Fruit fly (Drosophila melanogaster): ENCODE results near the gene Nmdmc.

The Nmdmc gene

dm6 chr3R:9064874-9065273, 14.5 kb upstream of the Nmdmc start, which contains the start of the genes beag and Ada (continued):
- TF ChIP-seq CG17802 (tag; optimal IDR thresholded peaks at IDR 0.05) (no peak), CG17186 (GFP tag; optimal IDR thresholded peaks at IDR 0.05) (peak; percentile 47), slbo (GFP tag; IDR thresholded peaks at IDR 0.05) (peak; percentile 71), Lpt (GFP tag; optimal IDR thresholded peaks at IDR 0.05) (no peak), CG11398 (GFP tag; optimal IDR thresholded peaks at IDR 0.05) (no peak), CG14667 (GFP tag; IDR thresholded peaks at IDR 0.05) (no peak), CG14965 (GFP tag; optimal IDR thresholded peaks at IDR 0.05; ENCODE audit: borderline replicate concordance) (no peak), CG2889 (GFP tag; IDR thresholded peaks at IDR 0.05) (no peak), CG12744 (GFP tag; optimal IDR thresholded peaks at IDR 0.05) (no peak), gsb-n (tag; optimal IDR thresholded peaks at IDR 0.05) (no peak), CG9609 (GFP tag; optimal IDR thresholded peaks at IDR 0.05) (peak; percentile 56), CG12104 (GFP tag; optimal IDR thresholded peaks at IDR 0.05) (no peak), gro (GFP tag; optimal IDR thresholded peaks at IDR 0.05) (peak; percentile 84), CG9437 (GFP tag; optimal IDR thresholded peaks at IDR 0.05) (no peak), CG13894 (tag; optimal IDR thresholded peaks at IDR 0.05) (peak; percentile 73), CG1024 (GFP tag; IDR thresholded peaks at IDR 0.05) (no peak), CHES-1-like (GFP tag; optimal IDR thresholded peaks at IDR 0.05) (peak; percentile 80), Dp (GFP tag; optimal IDR thresholded peaks at IDR 0.05) (peak; percentile 58), CG18011 (GFP tag; optimal IDR thresholded peaks at IDR 0.05) (peak; percentile 40), CG13424 (tag; optimal IDR thresholded peaks at IDR 0.05) (peak; percentile 57), CG14710 (tag; optimal IDR thresholded peaks at IDR 0.05) (peak; percentile 61), chm (GFP tag; IDR thresholded peaks at IDR 0.05) (no peak; the same call in 1 of the 2 replicates), hb (GFP tag; IDR thresholded peaks at IDR 0.05; ENCODE audit: partially characterized antibody) (0 out of 3 replicates have a peak, but pooled peaks have one; percentile 30), hkb (optimal IDR thresholded peaks at IDR 0.05) (no peak), hkb (GFP tag; IDR thresholded peaks at IDR 0.05) (0 out of 2 replicates have a peak, but pooled peaks have one; percentile 14), CG5245 (GFP tag; optimal IDR thresholded peaks at IDR 0.05) (no peak), knrl (GFP tag; IDR thresholded peaks at IDR 0.05; ENCODE audit: partially characterized antibody) (peak; percentile 34; the same call in 1 of the 3 replicates), CG18476 (GFP tag; optimal IDR thresholded peaks at IDR 0.05) (no peak), nerfin-1 (tag; optimal IDR thresholded peaks at IDR 0.05) (peak; percentile 34), disco-r (GFP tag; optimal IDR thresholded peaks at IDR 0.05) (peak; percentile 33), CG6765 (GFP tag; optimal IDR thresholded peaks at IDR 0.05) (no peak), CG17385 (GFP tag; optimal IDR thresholded peaks at IDR 0.05) (peak; percentile 99), HLH54F (GFP tag; optimal IDR thresholded peaks at IDR 0.05) (peak; percentile 33), CG13296 (GFP tag; optimal IDR thresholded peaks at IDR 0.05) (peak; percentile 51), MBD-R2 (GFP tag; IDR thresholded peaks at IDR 0.05) (peak; percentile 98), sna (GFP tag; IDR thresholded peaks at IDR 0.05; ENCODE audit: partially characterized antibody) (peak; percentile 42; the same call in 1 of the 2 replicates), Lhr (GFP tag; optimal IDR thresholded peaks at IDR 0.05) (peak; percentile 18), Rfx (GFP tag; IDR thresholded peaks at IDR 0.05) (peak; percentile 82), CG4707 (GFP tag; optimal IDR thresholded peaks at IDR 0.05) (no peak), luna (GFP tag; optimal IDR thresholded peaks at IDR 0.05) (no peak), CG12659 (GFP tag; optimal IDR thresholded peaks at IDR 0.05) (peak; percentile 63), Atf3 (GFP tag; optimal IDR thresholded peaks at IDR 0.05) (no peak), CG3995 (GFP tag; optimal IDR thresholded peaks at IDR 0.05) (peak; percentile 52), Nf-YA (GFP tag; IDR thresholded peaks at IDR 0.05) (no peak), CG6791 (GFP tag; IDR thresholded peaks at IDR 0.05; ENCODE audit: partially characterized antibody) (peak; percentile 43; the same call in 2 of the 3 replicates), CG9797 (GFP tag; optimal IDR thresholded peaks at IDR 0.05) (peak; percentile 25), CG3847 (GFP tag; IDR thresholded peaks at IDR 0.05) (peak; percentile 52; the same call in 1 of the 2 replicates), mam (GFP tag; optimal IDR thresholded peaks at IDR 0.05) (peak; percentile 54), Dad (GFP tag; optimal IDR thresholded peaks at IDR 0.05) (peak; percentile 13), E2f1 (GFP tag; IDR thresholded peaks at IDR 0.05) (0 out of 2 replicates have a peak, but pooled peaks have one; percentile 23), lab (GFP tag; optimal IDR thresholded peaks at IDR 0.05) (peak; percentile 26)

Data from whole organism, embryonic.